Fruit fly (Drosophila melanogaster) whole organism, embryonic: ENCODE results near the gene Atg12.

ENCODE experiments used
- Atf3 ChIP-seq: fragments of 200-800 bp; sonication (Bioruptor generic); optimal IDR thresholded peaks from 3 replicates; lab custom pipeline; 2016; ENCODE audit warnings: missing biosample characterization, missing genetic modification characterization
- CG2875 ChIP-seq: fragments of 200-800 bp; sonication (Bioruptor generic); optimal IDR thresholded peaks from 2 replicates; lab custom pipeline; 2017; ENCODE audit warnings: missing biosample characterization, mild to moderate bottlenecking, missing genetic modification characterization, missing genetic modification reagents
- CG9932 ChIP-seq: fragments of 200-800 bp; sonication (Bioruptor generic); IDR thresholded peaks from 2 replicates; pipeline ENCODE4 v1.3.6; 2022; ENCODE audit warnings: missing biosample characterization, missing genetic modification characterization
- ERR ChIP-seq: fragments of 200-800 bp; sonication (Bioruptor generic); optimal IDR thresholded peaks from 2 replicates; lab custom pipeline; 2016; ENCODE audit warnings: missing biosample characterization, missing genetic modification characterization
- NFAT ChIP-seq: fragments of 200-800 bp; sonication (Bioruptor generic); IDR thresholded peaks from 2 replicates; pipeline ENCODE4 v1.3.6; 2022; ENCODE audit warnings: missing biosample characterization, missing genetic modification characterization
- ase ChIP-seq: fragments of 200-800 bp; sonication (Bioruptor generic); IDR thresholded peaks from 3 replicates; pipeline ENCODE4 v1.3.6; 2022; ENCODE audit warnings: missing biosample characterization, missing genetic modification characterization
- fd3F ChIP-seq: fragments of 200-800 bp; sonication (Bioruptor generic); optimal IDR thresholded peaks from 2 replicates; lab custom pipeline; 2018; ENCODE audit warnings: missing biosample characterization, mild to moderate bottlenecking, missing genetic modification characterization, moderate library complexity
- ind ChIP-seq: fragments of 200-800 bp; sonication (Bioruptor generic); optimal IDR thresholded peaks from 3 replicates; lab custom pipeline; 2016; ENCODE audit warnings: missing biosample characterization, missing genetic modification characterization
- usp ChIP-seq: fragments of >200 bp; optimal IDR thresholded peaks from 2 replicates; lab custom pipeline; 2017; ENCODE audit warnings: missing biosample characterization, missing genetic modification characterization

- no peak for TF ChIP-seq ind (GFP tag; lab: Kevin White, UChicago)
- no peak for TF ChIP-seq usp
- TF ChIP-seq ERR (GFP tag; lab: Kevin White, UChicago): no peak
- no peak for TF ChIP-seq CG9932 (GFP tag; lab: Robert Waterston, UW)
- TF ChIP-seq ase (GFP tag; lab: Robert Waterston, UW): no peak
- no peak for TF ChIP-seq fd3F (GFP tag; lab: Kevin White, UChicago)
- TF ChIP-seq CG2875 (GFP tag; lab: Kevin White, UChicago): no peak
- no peak for TF ChIP-seq NFAT (GFP tag; lab: Robert Waterston, UW)
- no peak for TF ChIP-seq Atf3 (GFP tag; lab: Kevin White, UChicago)
Observed at dm6 chr3L:12090184-12090897, 46.4 kb upstream of the Atg12 start.
